Worm (Caenorhabditis elegans) whole organism, early embryonic: ENCODE results near the gene str-136.

ENCODE experiments used
- B0310.2 ChIP-seq: sonication (generic microtip); optimal IDR thresholded peaks from 2 replicates; lab custom pipeline; 2016; ENCODE audit warnings: mild to moderate bottlenecking, missing genetic modification characterization, missing compliant biosample characterization
- F13C5.2 ChIP-seq: sonication (generic microtip); optimal IDR thresholded peaks from 2 replicates; lab custom pipeline; 2017; ENCODE audit warnings: mild to moderate bottlenecking, missing genetic modification characterization, inconsistent platforms, missing compliant biosample characterization
- aly-1 ChIP-seq: sonication (generic microtip); optimal IDR thresholded peaks from 2 replicates; lab custom pipeline; 2016; ENCODE audit warnings: missing genetic modification characterization, missing compliant biosample characterization
- ama-1 ChIP-seq: fragments of 150-350 bp; optimal IDR thresholded peaks from 2 replicates; lab custom pipeline; 2014
- ceh-13 ChIP-seq: fragments of 200-800 bp; sonication (Bioruptor generic); optimal IDR thresholded peaks from 2 replicates; lab custom pipeline; 2018; ENCODE audit warnings: mild to moderate bottlenecking, missing genetic modification characterization, missing compliant biosample characterization
- ceh-36 ChIP-seq: sonication (generic microtip); optimal IDR thresholded peaks from 2 replicates; lab custom pipeline; 2016; ENCODE audit warnings: missing genetic modification characterization, inconsistent platforms, missing compliant biosample characterization
- ets-7 ChIP-seq: sonication (generic microtip); optimal IDR thresholded peaks from 2 replicates; lab custom pipeline; 2016; ENCODE audit warnings: missing genotype, missing genetic modification characterization, missing compliant biosample characterization
- flt-1 ChIP-seq: fragments of 200-800 bp; sonication (Bioruptor generic); IDR thresholded peaks from 2 replicates; pipeline ENCODE4 v1.3.6; 2022; ENCODE audit warnings: missing genetic modification characterization, missing compliant biosample characterization
- hmbx-1 ChIP-seq: sonication (generic microtip); optimal IDR thresholded peaks from 2 replicates; lab custom pipeline; 2016; ENCODE audit warnings: mild to moderate bottlenecking, missing genetic modification characterization, missing compliant biosample characterization
- hmg-4 ChIP-seq: fragments of 200-800 bp; sonication (Bioruptor generic); optimal IDR thresholded peaks from 2 replicates; lab custom pipeline; 2018; ENCODE audit warnings: mild to moderate bottlenecking, missing genetic modification characterization, missing compliant biosample characterization
- hnd-1 ChIP-seq: sonication (generic microtip); optimal IDR thresholded peaks from 2 replicates; lab custom pipeline; 2016; ENCODE audit warnings: missing genetic modification characterization, missing compliant biosample characterization
- pes-1 ChIP-seq: fragments of 200-800 bp; sonication (Bioruptor generic); IDR thresholded peaks from 2 replicates; pipeline ENCODE4 v1.3.6; 2022; ENCODE audit warnings: missing genetic modification reagents, missing genetic modification characterization, missing compliant biosample characterization
- scrt-1 ChIP-seq: fragments of 200-800 bp; sonication (Bioruptor generic); IDR thresholded peaks from 2 replicates; pipeline ENCODE4 v1.3.6; 2022; ENCODE audit warnings: missing genetic modification characterization, missing compliant biosample characterization
- sea-1 ChIP-seq: fragments of 200-800 bp; sonication (Bioruptor generic); conservative IDR thresholded peaks from 2 replicates; pipeline ENCODE4 v1.3.6; 2022; ENCODE audit warnings: missing genetic modification characterization, missing compliant biosample characterization
- tbx-11 ChIP-seq: fragments of 200-800 bp; sonication (Bioruptor generic); IDR thresholded peaks from 2 replicates; pipeline ENCODE4 v1.3.6; 2022; ENCODE audit warnings: missing genetic modification characterization, missing compliant biosample characterization
- tbx-37 ChIP-seq: fragments of 200-800 bp; sonication (Bioruptor generic); conservative IDR thresholded peaks from 2 replicates; pipeline ENCODE4 v1.3.6; 2022; ENCODE audit warnings: missing genetic modification reagents, missing genetic modification characterization, missing compliant biosample characterization
- tra-4 ChIP-seq: sonication (generic microtip); optimal IDR thresholded peaks from 2 replicates; lab custom pipeline; 2017; ENCODE audit warnings: missing genetic modification characterization, missing compliant biosample characterization

str-136 gene

DNA sequence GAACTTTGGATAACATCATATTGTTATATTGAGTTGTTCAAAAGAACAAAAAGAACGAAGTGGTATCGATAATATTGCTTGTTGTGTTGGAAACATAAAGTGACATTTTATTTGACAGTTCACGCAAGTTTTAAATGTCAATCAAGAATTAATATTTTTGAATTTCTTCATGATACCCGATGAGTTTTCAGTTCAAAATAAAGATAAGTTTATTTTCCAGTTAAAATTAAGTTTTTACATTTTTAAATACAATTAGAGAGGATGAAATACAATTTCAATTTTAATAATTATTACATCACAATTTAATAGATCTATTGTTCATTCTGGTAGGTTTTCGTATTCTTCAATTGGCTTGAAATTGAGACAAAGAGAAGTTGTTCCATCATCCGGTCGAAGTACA lies 18.8 kb upstream of the str-136 start, which contains the start of gene W02D7.4:
W02D7.4 (minus strand) TSS at position 101 of the 400 bp plus-strand sequence.
- TF ChIP-seq flt-1 (GFP tag; lab: Robert Waterston, UW) (no peak), pes-1 (GFP tag; lab: Robert Waterston, UW) (no peak), ceh-13 (GFP tag; lab: Kevin White, UChicago) (no peak), hmbx-1 (tag; lab: Kevin White, UChicago) (no peak), scrt-1 (no peak), sea-1 (GFP tag; lab: Robert Waterston, UW) (no peak), tbx-11 (GFP tag; lab: Robert Waterston, UW) (no peak), ets-7 (tag; lab: Kevin White, UChicago) (no peak), tbx-37 (no peak), B0310.2 (tag; lab: Kevin White, UChicago) (no peak), ceh-36 (tag; lab: Kevin White, UChicago) (no peak), tra-4 (tag; lab: Kevin White, UChicago) (no peak), F13C5.2 (no peak), hmg-4 (no peak), hnd-1 (tag; lab: Kevin White, UChicago) (no peak), ama-1 (no peak), aly-1 (tag; lab: Kevin White, UChicago) (no peak)

DNA sequence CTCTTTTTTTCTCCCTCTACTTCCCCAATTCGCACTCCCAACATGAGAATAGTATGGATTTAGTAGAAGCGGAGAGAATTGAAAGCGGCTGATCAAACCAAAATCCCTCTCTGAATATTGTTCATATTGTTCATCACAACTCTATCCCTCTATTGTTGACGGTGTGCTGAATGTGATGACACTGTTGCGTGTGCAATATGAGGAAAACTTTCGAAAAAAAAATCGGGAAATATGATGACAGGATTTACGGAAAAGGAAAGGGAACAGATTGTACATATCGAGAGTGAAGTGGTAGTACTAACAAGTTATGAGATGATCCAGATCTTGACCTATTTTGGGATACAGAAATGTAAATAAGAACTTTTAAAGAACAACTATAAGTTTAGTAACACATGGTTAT lies 17.1 kb upstream of the str-136 start, which contains the start of gene smex-1:
smex-1 (minus strand) TSS at position 101 of the 400 bp plus-strand sequence.
- TF ChIP-seq flt-1 (GFP tag; lab: Robert Waterston, UW) (no peak), hmg-4 (no peak)

DNA sequence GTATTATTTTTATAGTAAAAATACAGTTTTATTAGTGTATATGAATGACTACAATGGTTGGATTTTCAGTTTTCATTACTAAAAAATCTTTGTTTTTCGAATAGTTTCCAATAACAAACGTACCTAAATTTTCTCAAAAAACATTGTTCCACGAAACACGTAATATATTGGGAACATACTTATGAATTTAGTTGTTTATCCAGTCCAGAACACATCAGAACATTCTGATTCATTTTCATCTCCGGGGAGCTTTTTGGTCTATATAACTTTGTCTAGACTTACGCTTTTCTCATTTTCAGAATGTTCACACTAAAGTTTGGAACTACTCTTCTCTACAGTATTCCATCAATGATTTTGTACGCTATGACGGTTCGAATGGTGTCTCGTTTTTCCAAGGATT lies 13.0 kb upstream of the str-136 start, which contains the start of gene srg-33:
srg-33 (plus strand) TSS at position 301 of the 400 bp plus-strand sequence.
- no peak for TF ChIP-seq ets-7 (tag; lab: Kevin White, UChicago)
- TF ChIP-seq tbx-37, result no peak
- TF ChIP-seq ceh-13 (GFP tag; lab: Kevin White, UChicago), result no peak
- no peak for TF ChIP-seq scrt-1
- no peak for TF ChIP-seq F13C5.2
- no peak for TF ChIP-seq B0310.2 (tag; lab: Kevin White, UChicago)
- TF ChIP-seq ama-1, result no peak
- no peak for TF ChIP-seq tra-4 (tag; lab: Kevin White, UChicago)
- TF ChIP-seq ceh-36 (tag; lab: Kevin White, UChicago), result no peak
- TF ChIP-seq aly-1 (tag; lab: Kevin White, UChicago), result no peak
- no peak for TF ChIP-seq pes-1 (GFP tag; lab: Robert Waterston, UW)
- TF ChIP-seq hmg-4, result no peak
- no peak for TF ChIP-seq sea-1 (GFP tag; lab: Robert Waterston, UW)

DNA sequence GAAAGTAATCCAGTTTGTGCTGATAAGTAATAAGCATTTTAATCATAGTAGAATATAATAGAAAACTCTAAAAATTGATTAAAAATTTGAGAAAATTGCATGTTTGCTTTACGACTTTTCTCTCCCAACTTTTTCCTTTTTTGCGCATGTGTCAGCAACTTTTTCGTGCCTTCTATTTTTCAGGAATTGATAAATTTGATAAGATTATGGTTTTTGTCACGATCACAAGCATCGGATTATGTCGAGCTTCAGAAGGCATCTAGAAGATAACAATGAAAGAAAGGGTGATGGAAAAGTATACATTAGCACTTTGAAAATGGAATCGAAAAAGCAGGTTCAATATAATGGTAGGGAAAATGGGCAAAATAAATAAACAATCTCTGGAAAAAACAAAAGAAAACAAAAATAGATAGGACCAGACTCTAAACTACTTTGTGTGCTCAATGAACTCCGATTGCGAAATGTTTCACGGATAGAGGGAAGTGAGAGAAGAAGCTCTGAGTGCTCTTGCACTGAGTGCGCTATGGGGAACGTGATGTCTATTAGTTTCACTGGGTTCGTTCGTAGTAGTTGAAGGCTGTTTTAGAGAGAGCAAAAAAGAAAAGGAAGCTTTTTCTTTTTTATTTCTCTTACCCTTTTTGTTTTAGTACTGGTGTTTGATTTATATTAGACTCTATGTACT lies 9.5 kb upstream of the str-136 start:
- no peak for TF ChIP-seq ama-1
- no peak for TF ChIP-seq flt-1 (GFP tag; lab: Robert Waterston, UW)
- TF ChIP-seq hmbx-1 (tag; lab: Kevin White, UChicago), result no peak
- TF ChIP-seq tbx-11 (GFP tag; lab: Robert Waterston, UW), result no peak

DNA sequence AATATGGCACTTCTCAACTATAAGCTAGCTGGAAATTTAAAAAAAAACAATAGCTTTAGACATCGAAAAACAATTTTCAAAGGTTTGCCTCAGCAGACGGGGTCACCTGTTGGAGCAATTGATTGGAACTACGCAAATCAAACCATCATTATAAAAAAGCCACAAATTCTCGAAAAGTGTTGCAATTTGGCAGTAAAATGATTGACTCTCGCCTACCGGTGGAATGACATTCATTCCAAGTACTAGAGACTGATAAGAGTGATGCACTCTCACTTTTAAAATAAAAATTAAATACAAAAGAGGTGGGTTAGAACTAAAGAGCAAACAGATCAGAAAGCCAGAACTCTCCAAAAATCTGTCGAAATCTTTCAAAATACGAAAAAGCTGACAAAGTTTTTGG lies 6.7 kb upstream of the str-136 start:
- no peak for TF ChIP-seq tra-4 (tag; lab: Kevin White, UChicago)
- TF ChIP-seq tbx-11 (GFP tag; lab: Robert Waterston, UW), result no peak
- no peak for TF ChIP-seq hnd-1 (tag; lab: Kevin White, UChicago)
- no peak for TF ChIP-seq hmg-4

DNA sequence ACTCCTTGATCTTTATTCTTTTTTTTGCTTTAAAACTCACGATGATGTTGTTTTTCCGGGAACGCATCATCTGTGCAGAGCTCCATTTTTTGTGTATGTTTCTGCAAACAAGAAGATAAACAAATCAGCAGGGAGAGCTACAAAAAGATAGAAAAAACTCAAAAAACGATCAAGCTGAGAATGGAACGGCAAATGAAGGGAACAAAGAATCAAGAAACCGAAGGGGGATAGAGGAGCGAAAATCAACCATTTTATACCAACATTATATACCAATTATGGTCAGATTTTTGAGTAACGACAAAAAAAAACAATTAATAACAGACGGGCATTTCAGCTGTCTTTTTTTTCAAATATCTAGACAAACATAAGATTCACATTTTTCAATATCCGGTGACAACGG lies 6.1 kb upstream of the str-136 start, which contains the start of gene slc-17.5:
slc-17.5 (minus strand) TSS at position 101 of the 400 bp plus-strand sequence.
- TF ChIP-seq B0310.2 (tag; lab: Kevin White, UChicago), result no peak
- TF ChIP-seq sea-1 (GFP tag; lab: Robert Waterston, UW), result no peak
- no peak for TF ChIP-seq hnd-1 (tag; lab: Kevin White, UChicago)
- TF ChIP-seq tra-4 (tag; lab: Kevin White, UChicago), result no peak
- TF ChIP-seq ceh-36 (tag; lab: Kevin White, UChicago), result no peak
- TF ChIP-seq aly-1 (tag; lab: Kevin White, UChicago), result no peak
- no peak for TF ChIP-seq ama-1
- TF ChIP-seq scrt-1, result no peak
- TF ChIP-seq ceh-13 (GFP tag; lab: Kevin White, UChicago), result no peak
- TF ChIP-seq hmg-4, result no peak
- no peak for TF ChIP-seq ets-7 (tag; lab: Kevin White, UChicago)
- TF ChIP-seq tbx-37, result no peak
- TF ChIP-seq hmbx-1 (tag; lab: Kevin White, UChicago), result no peak
- TF ChIP-seq tbx-11 (GFP tag; lab: Robert Waterston, UW), result no peak
- TF ChIP-seq pes-1 (GFP tag; lab: Robert Waterston, UW), result no peak
- TF ChIP-seq flt-1 (GFP tag; lab: Robert Waterston, UW), result no peak
- TF ChIP-seq F13C5.2, result no peak

DNA sequence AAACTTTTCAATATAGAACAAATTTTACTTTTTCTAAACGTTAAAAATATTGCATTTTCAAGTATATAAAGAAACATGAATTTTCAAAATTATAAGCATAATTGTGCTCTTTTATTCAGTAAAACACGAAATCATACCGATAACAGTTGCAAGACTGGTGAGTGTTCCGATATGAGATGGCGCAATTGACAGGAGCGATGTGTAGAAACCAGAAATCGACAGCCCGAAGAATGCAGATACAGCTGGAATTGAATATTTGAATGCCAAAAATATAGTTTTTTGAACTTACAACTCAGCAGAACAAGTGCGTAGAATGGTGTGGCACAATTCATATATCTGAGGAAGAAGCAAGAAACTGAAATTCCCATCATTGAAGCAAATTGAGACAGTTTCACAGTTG lies 4.2 kb upstream of the str-136 start:
- no peak for TF ChIP-seq hmbx-1 (tag; lab: Kevin White, UChicago)
- no peak for TF ChIP-seq tbx-11 (GFP tag; lab: Robert Waterston, UW)
- no peak for TF ChIP-seq scrt-1
- TF ChIP-seq ama-1, result no peak
- no peak for TF ChIP-seq F13C5.2
- TF ChIP-seq hnd-1 (tag; lab: Kevin White, UChicago), result no peak
- no peak for TF ChIP-seq aly-1 (tag; lab: Kevin White, UChicago)
- no peak for TF ChIP-seq pes-1 (GFP tag; lab: Robert Waterston, UW)
- no peak for TF ChIP-seq tbx-37
- no peak for TF ChIP-seq sea-1 (GFP tag; lab: Robert Waterston, UW)
- TF ChIP-seq B0310.2 (tag; lab: Kevin White, UChicago), result no peak

DNA sequence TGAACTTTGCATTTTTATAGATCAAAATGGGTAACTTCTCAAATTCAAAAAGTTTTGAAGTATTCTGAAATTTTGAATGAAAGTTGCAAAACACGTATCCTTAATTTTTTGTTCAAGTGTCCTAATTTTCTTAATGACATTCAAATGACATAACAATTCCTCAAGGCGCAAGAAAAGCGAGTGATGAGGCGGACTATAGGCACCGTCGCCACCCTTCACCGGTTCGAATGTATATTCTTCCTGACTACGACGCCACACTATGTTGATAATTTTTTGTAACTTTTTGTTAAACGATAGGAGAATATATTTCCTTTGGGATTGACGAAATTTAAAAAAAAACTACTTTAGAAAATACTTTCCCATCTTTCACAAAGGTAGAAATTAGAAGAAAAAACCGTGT lies 2.9 kb upstream of the str-136 start:
- TF ChIP-seq hmg-4 (no peak), pes-1 (GFP tag; lab: Robert Waterston, UW) (no peak), ceh-13 (GFP tag; lab: Kevin White, UChicago) (no peak), ets-7 (tag; lab: Kevin White, UChicago) (no peak), tbx-37 (no peak), B0310.2 (tag; lab: Kevin White, UChicago) (no peak), ceh-36 (tag; lab: Kevin White, UChicago) (no peak), scrt-1 (no peak), ama-1 (no peak), F13C5.2 (no peak), tbx-11 (GFP tag; lab: Robert Waterston, UW) (no peak), hnd-1 (tag; lab: Kevin White, UChicago) (no peak), sea-1 (GFP tag; lab: Robert Waterston, UW) (no peak), flt-1 (GFP tag; lab: Robert Waterston, UW) (no peak), hmbx-1 (tag; lab: Kevin White, UChicago) (no peak)
